Fruit fly (Drosophila melanogaster): ENCODE data around the gene rod.

DNA sequence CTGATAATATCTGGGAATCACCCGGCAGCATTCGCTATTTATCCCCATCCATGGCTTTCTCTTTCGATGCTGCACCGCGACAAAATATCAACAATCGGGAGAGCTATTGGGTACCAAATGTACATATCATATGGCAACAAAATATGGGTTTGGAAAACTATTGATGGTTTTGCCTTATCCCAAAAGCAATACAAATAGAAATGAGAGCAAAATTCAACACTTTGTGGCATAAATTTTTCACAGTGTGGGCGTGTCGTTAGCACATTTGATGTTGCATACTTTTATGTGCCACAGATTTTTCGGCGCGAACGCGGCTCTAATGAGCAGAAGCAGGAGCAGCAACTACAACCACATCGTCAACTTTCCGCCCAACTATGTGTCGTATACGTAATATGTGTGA lies 51.6 kb downstream of the rod start:
- TF ChIP-seq fd96Ca (GFP tag; IDR thresholded peaks at IDR 0.05) (no peak), CG14655 (GFP tag; optimal IDR thresholded peaks at IDR 0.05) (no peak), Pif1B (GFP tag; optimal IDR thresholded peaks at IDR 0.05) (no peak), CG10348 (GFP tag; IDR thresholded peaks at IDR 0.05) (no peak)

Measured in whole organism, pupa.